Worm (Caenorhabditis elegans): ENCODE measurements around the gene F59B2.13.

Gene F59B2.13

DNA sequence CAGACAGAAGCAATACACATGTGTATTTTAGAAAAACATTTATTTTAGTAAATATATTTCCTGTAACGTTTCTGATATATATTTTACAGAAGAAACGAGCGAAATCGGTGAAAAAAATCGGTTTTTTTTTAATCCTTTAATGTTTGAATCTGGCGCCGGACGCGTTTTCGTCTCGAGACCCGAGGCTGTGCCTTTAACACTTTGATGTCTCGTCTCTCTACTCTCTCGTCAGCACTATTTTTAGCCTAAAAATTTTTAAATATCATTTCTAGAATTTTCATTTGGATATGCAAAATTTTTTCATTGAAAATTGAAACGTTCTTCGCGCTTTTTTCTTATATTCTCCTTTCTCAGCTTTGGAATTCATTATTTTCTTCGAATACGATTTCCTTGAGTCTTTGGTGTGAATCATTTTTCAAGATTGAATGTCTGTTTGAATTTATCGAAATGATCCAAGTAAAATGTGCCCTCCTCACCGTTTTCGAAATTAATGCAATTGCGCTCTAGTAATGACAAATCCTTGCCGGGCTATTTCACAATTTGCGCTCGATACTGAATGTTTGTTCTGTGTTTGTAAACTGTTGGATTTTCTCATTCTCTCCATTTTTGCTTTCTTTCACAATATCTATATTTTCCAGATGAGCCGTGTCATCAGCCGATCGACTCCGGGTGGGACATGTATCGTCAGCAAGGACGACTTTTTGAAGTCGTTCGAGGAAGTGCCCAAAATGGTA, 27.7 kb upstream of the F59B2.13 start, which contains the start of gene cls-2 (continued):
- TF ChIP-seq him-1 (tag; optimal IDR thresholded peaks at IDR 0.05) (no peak), Y53G8AR.9 (GFP tag; conservative IDR thresholded peaks at IDR 0.05) (0 out of 2 replicates have a peak, but pooled peaks have one; percentile 45), rcor-1 (GFP tag; IDR thresholded peaks at IDR 0.05) (no peak), nhr-27 (tag; optimal IDR thresholded peaks at IDR 0.05) (no peak), F37B4.10 (GFP tag; IDR thresholded peaks at IDR 0.05) (no peak), dpl-1 (GFP tag; optimal IDR thresholded peaks at IDR 0.05) (peak; percentile 28), nfya-1 (tag; optimal IDR thresholded peaks at IDR 0.05; ENCODE audit: borderline replicate concordance, insufficient read depth) (no peak), Y95B8A.8 (GFP tag; IDR thresholded peaks at IDR 0.05) (no peak), chd-7 (tag; optimal IDR thresholded peaks at IDR 0.05) (no peak), madf-6 (GFP tag; IDR thresholded peaks at IDR 0.05) (peak; percentile 71), pbrm-1 (GFP tag; IDR thresholded peaks at IDR 0.05) (no peak), ZK185.1 (tag; optimal IDR thresholded peaks at IDR 0.05; ENCODE audit: poor library complexity, severe bottlenecking) (no peak), B0019.2 (GFP tag; conservative IDR thresholded peaks at IDR 0.05) (no peak), pha-4 (tag; optimal IDR thresholded peaks at IDR 0.05) (no peak), T26A5.8 (tag; optimal IDR thresholded peaks at IDR 0.05) (no peak), aptf-2 (GFP tag; conservative IDR thresholded peaks at IDR 0.05) (no peak), ztf-3 (GFP tag; optimal IDR thresholded peaks at IDR 0.05) (no peak), hmg-1.2 (GFP tag; IDR thresholded peaks at IDR 0.05) (no peak), hsf-1 (GFP tag; IDR thresholded peaks at IDR 0.05) (peak; percentile 55; the same call in 1 of the 2 replicates), F23B12.7 (tag; optimal IDR thresholded peaks at IDR 0.05; ENCODE audit: insufficient read depth) (peak; percentile 67), sdz-38 (tag; optimal IDR thresholded peaks at IDR 0.05) (no peak), hlh-12 (tag; optimal IDR thresholded peaks at IDR 0.05) (no peak), aptf-3 (GFP tag; IDR thresholded peaks at IDR 0.05) (no peak), bed-2 (GFP tag; IDR thresholded peaks at IDR 0.05) (no peak), dox-1 (GFP tag; IDR thresholded peaks at IDR 0.05) (no peak; the same call in 1 of the 2 replicates), rpc-1 (optimal IDR thresholded peaks at IDR 0.05) (no peak), rpc-1 (tag; optimal IDR thresholded peaks at IDR 0.05) (no peak), mel-28 (tag; optimal IDR thresholded peaks at IDR 0.05; ENCODE audit: borderline replicate concordance) (no peak), mes-4 (tag; optimal IDR thresholded peaks at IDR 0.05) (no peak), ceh-79 (tag; optimal IDR thresholded peaks at IDR 0.05) (no peak), ztf-6 (GFP tag; IDR thresholded peaks at IDR 0.05) (no peak), K11D2.4 (GFP tag; IDR thresholded peaks at IDR 0.05) (no peak), lir-1 (GFP tag; conservative IDR thresholded peaks at IDR 0.05) (no peak), F39B2.1 (GFP tag; IDR thresholded peaks at IDR 0.05) (no peak), fkh-3 (tag; optimal IDR thresholded peaks at IDR 0.05) (no peak), Y56A3A.18 (GFP tag; IDR thresholded peaks at IDR 0.05) (no peak), lin-40 (tag; optimal IDR thresholded peaks at IDR 0.05) (no peak), nfya-2 (GFP tag; IDR thresholded peaks at IDR 0.05) (no peak), madf-8 (GFP tag; conservative IDR thresholded peaks at IDR 0.05) (peak; percentile 39), B0336.3 (GFP tag; IDR thresholded peaks at IDR 0.05) (no peak), lag-1 (GFP tag; IDR thresholded peaks at IDR 0.05) (no peak), attf-5 (GFP tag; optimal IDR thresholded peaks at IDR 0.05) (no peak), cebp-1 (GFP tag; IDR thresholded peaks at IDR 0.05) (no peak), cebp-1 (tag; optimal IDR thresholded peaks at IDR 0.05) (peak; percentile 76), ceh-58 (GFP tag; IDR thresholded peaks at IDR 0.05) (no peak), unc-130 (GFP tag; optimal IDR thresholded peaks at IDR 0.05) (no peak), ztf-25 (GFP tag; IDR thresholded peaks at IDR 0.05) (no peak), ets-4 (GFP tag; optimal IDR thresholded peaks at IDR 0.05) (no peak), B0035.1 (tag; optimal IDR thresholded peaks at IDR 0.05) (no peak)
